Fruit fly (Drosophila melanogaster): ENCODE data around the gene Itgbn.

The Itgbn gene

DNA sequence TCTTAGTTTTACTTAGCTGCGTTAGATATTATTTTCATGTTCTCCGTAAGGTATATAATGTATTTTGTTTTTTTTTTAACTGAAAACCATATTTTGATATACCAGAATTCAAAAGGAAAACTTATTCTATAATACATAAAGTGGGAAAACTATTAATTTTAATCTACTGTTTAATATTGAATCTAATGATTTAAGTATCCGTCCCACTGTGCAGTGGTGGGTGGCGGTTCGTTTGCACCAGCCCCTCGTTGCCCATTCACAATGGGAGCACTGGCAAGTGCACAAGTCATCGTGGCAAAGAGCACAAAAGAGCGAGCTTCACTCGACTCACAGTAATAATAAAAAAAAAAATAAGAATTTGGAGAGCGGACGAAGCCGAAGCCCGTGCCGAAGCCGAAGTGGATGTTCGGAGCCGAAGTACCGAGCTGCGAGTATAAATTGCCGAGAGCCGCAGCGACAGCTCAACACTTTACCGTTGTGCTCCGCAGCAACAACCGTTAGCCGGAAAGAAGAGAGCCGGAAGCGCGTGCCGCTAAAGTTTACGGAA is 43.7 kb downstream of the Itgbn start, which contains the start of gene CG34136 (continued):
- TF ChIP-seq Dfd (GFP tag; optimal IDR thresholded peaks at IDR 0.05), result no peak

DNA sequence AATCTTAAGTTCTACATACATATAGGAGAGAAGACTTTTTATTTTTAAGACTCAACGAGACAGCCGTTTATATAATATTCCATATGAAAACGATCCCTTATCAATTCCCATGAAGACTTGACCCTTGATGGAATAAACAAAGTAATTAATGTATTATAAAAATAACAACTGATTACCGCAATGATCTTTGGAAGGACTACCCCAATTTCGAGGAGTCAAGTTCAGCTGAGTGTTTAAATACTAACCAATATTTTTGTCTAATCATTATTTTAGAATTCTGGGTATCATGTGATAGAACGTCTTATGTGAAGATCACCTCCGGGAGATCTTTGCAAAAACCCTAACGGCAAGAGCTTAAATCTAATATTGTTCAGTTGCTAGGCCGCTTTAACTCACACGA is 45.0 kb downstream of the Itgbn start:
- TF ChIP-seq CG31365 (tag; optimal IDR thresholded peaks at IDR 0.05) (no peak), Pdp1 (GFP tag; optimal IDR thresholded peaks at IDR 0.05) (peak in 1 of 2 experiments; percentile 18)

DNA sequence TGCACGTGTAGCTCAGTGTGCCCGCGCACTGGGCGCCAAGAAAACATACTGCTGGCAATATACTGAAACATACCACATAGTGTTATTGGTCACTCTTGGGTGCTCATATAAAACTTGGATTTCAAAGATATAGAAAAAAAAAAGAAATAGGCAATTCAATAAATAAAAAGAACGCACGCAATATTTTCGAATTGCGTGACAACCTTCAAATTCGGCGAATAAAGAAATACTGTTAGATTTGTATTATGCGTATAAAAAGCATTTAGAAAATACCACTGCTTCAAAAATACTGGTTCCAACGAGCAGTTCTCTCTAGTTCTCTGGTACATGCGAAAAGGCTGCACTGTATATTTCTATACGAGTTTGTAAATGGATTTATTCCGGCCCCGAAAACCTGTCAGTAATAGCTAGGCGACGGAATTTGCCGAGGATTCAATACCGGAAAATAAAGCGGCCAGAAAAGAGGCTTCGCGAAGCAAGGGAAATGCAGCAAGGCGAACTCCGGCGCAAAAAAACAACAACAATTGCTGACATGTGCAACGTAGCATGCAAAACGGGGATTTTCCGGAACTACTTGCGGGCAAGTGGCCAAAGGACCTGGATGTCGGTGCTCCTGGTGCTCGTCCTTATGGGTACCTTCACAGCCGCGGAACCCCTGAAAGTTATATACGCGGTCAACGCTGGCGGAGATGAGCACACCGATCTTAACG is 49.7 kb downstream of the Itgbn start, which contains the start of gene CG9257:
Gene CG9257 (plus strand): TSS at position 345 of the 710 bp plus-strand sequence.
- TF ChIP-seq Dll (GFP tag; IDR thresholded peaks at IDR 0.05; ENCODE audit: partially characterized antibody), result 0 out of 4 replicates have a peak, but pooled peaks have one; percentile 30
- no peak for TF ChIP-seq kah (GFP tag; optimal IDR thresholded peaks at IDR 0.05)
- peak; percentile 6 for TF ChIP-seq CG30403 (GFP tag; optimal IDR thresholded peaks at IDR 0.05)
- TF ChIP-seq CG30020 (tag; optimal IDR thresholded peaks at IDR 0.05), result peak; percentile 39
- no peak for TF ChIP-seq fd3F (GFP tag; optimal IDR thresholded peaks at IDR 0.05)
- TF ChIP-seq Ets97D (GFP tag; optimal IDR thresholded peaks at IDR 0.05), result peak; percentile 72
- TF ChIP-seq CG17186 (GFP tag; optimal IDR thresholded peaks at IDR 0.05), result peak; percentile 48
- TF ChIP-seq emc (GFP tag; optimal IDR thresholded peaks at IDR 0.05), result no peak
- no peak for TF ChIP-seq CG15073 (GFP tag; optimal IDR thresholded peaks at IDR 0.05)
- TF ChIP-seq HmgD (GFP tag; optimal IDR thresholded peaks at IDR 0.05), result no peak
- no peak for TF ChIP-seq CG1603 (tag; optimal IDR thresholded peaks at IDR 0.05)
- no peak for TF ChIP-seq CG3065 (GFP tag; optimal IDR thresholded peaks at IDR 0.05)
- TF ChIP-seq prd (optimal IDR thresholded peaks at IDR 0.05), result no peak
- no peak for TF ChIP-seq prd (GFP tag; IDR thresholded peaks at IDR 0.05)
- no peak for TF ChIP-seq p53 (GFP tag; optimal IDR thresholded peaks at IDR 0.05)
- peak; percentile 24 for TF ChIP-seq Myb (GFP tag; optimal IDR thresholded peaks at IDR 0.05)
- TF ChIP-seq GATAe (GFP tag; conservative IDR thresholded peaks at IDR 0.05), result no peak
- TF ChIP-seq CG43689 (GFP tag; IDR thresholded peaks at IDR 0.05), result no peak
- TF ChIP-seq CG15514 (GFP tag; optimal IDR thresholded peaks at IDR 0.05), result peak; percentile 99
- peak; percentile 38 for TF ChIP-seq CG33213 (GFP tag; optimal IDR thresholded peaks at IDR 0.05)
- TF ChIP-seq jumu (GFP tag; optimal IDR thresholded peaks at IDR 0.05), result no peak
- no peak for TF ChIP-seq CG14965 (GFP tag; optimal IDR thresholded peaks at IDR 0.05; ENCODE audit: borderline replicate concordance)
- TF ChIP-seq Xbp1 (GFP tag; optimal IDR thresholded peaks at IDR 0.05), result peak; percentile 26
- TF ChIP-seq Side (GFP tag; optimal IDR thresholded peaks at IDR 0.05), result peak; percentile 6
- no peak for TF ChIP-seq gce (GFP tag; IDR thresholded peaks at IDR 0.05)
- TF ChIP-seq Med (GFP tag), result peak; percentile 6
- peak; percentile 20 for TF ChIP-seq CoRest (tag; optimal IDR thresholded peaks at IDR 0.05)
- TF ChIP-seq ap (GFP tag; IDR thresholded peaks at IDR 0.05), result no peak
- TF ChIP-seq lov (optimal IDR thresholded peaks at IDR 0.05), result no peak
- TF ChIP-seq lov (GFP tag; IDR thresholded peaks at IDR 0.05), result no peak
- no peak for TF ChIP-seq Hand (GFP tag; optimal IDR thresholded peaks at IDR 0.05)
- peak; percentile 60 for TF ChIP-seq stwl (tag; optimal IDR thresholded peaks at IDR 0.05)
- peak; percentile 44 for TF ChIP-seq CG8388 (GFP tag; optimal IDR thresholded peaks at IDR 0.05)
- TF ChIP-seq CG10979 (tag; optimal IDR thresholded peaks at IDR 0.05), result no peak
- TF ChIP-seq CG17361 (GFP tag; IDR thresholded peaks at IDR 0.05), result peak; percentile 28; the same call in 1 of the 3 replicates
- no peak for TF ChIP-seq CG17359 (tag; optimal IDR thresholded peaks at IDR 0.05)
- peak; percentile 13 for TF ChIP-seq phol (tag; optimal IDR thresholded peaks at IDR 0.05)
- peak; percentile 3 for TF ChIP-seq Fer1 (GFP tag; optimal IDR thresholded peaks at IDR 0.05)
- TF ChIP-seq Trl (optimal IDR thresholded peaks at IDR 0.05), result no peak
- TF ChIP-seq Trl (GFP tag; optimal IDR thresholded peaks at IDR 0.05), result peak; percentile 22
- TF ChIP-seq CG13424 (tag; optimal IDR thresholded peaks at IDR 0.05), result peak; percentile 6
- TF ChIP-seq hkb (optimal IDR thresholded peaks at IDR 0.05), result peak; percentile 17
- TF ChIP-seq hkb (GFP tag; IDR thresholded peaks at IDR 0.05), result no peak

All from whole organism, embryonic.